Fruit fly (Drosophila melanogaster): ENCODE data around the gene CG7453.

Gene CG7453

dm6 chrX:19159942-19160341, 20.0 kb upstream of the CG7453 start (continued):
- TF ChIP-seq sug (tag; optimal IDR thresholded peaks at IDR 0.05) (no peak), CoRest (tag; optimal IDR thresholded peaks at IDR 0.05) (peak; percentile 25), Atf3 (GFP tag; optimal IDR thresholded peaks at IDR 0.05) (no peak), seq (GFP tag; IDR thresholded peaks at IDR 0.05) (no peak), D19A (tag; optimal IDR thresholded peaks at IDR 0.05) (peak; percentile 96), mirr (GFP tag; optimal IDR thresholded peaks at IDR 0.05) (no peak), Ssrp (tag; optimal IDR thresholded peaks at IDR 0.05) (peak; percentile 45), CG2678 (tag; optimal IDR thresholded peaks at IDR 0.05) (peak; percentile 39), gcm (GFP tag; optimal IDR thresholded peaks at IDR 0.05) (peak; percentile 45), CG12155 (GFP tag; optimal IDR thresholded peaks at IDR 0.05) (no peak), CG31388 (GFP tag; optimal IDR thresholded peaks at IDR 0.05) (no peak), CG13424 (tag; optimal IDR thresholded peaks at IDR 0.05) (peak; percentile 10), Hr3 (GFP tag; optimal IDR thresholded peaks at IDR 0.05) (peak; percentile 23), CG8765 (GFP tag; IDR thresholded peaks at IDR 0.05) (no peak), CG10267 (tag; optimal IDR thresholded peaks at IDR 0.05) (peak; percentile 29), H2.0 (GFP tag; IDR thresholded peaks at IDR 0.05) (0 out of 2 replicates have a peak, but pooled peaks have one; percentile 24), shn (GFP tag; optimal IDR thresholded peaks at IDR 0.05) (no peak), amos (GFP tag; IDR thresholded peaks at IDR 0.05; ENCODE audit: partially characterized antibody) (no peak), CG8924 (tag; optimal IDR thresholded peaks at IDR 0.05) (peak; percentile 32), eyg (GFP tag; optimal IDR thresholded peaks at IDR 0.05) (no peak), sisA (GFP tag; IDR thresholded peaks at IDR 0.05) (no peak), Mes4 (GFP tag; optimal IDR thresholded peaks at IDR 0.05) (no peak), Optix (GFP tag; IDR thresholded peaks at IDR 0.05) (no peak), CG1602 (GFP tag; optimal IDR thresholded peaks at IDR 0.05) (no peak), Dek (tag; optimal IDR thresholded peaks at IDR 0.05) (no peak), en (GFP tag; optimal IDR thresholded peaks at IDR 0.05) (no peak), sens-2 (GFP tag; IDR thresholded peaks at IDR 0.05) (no peak), CG31365 (tag; optimal IDR thresholded peaks at IDR 0.05) (no peak), sens (GFP tag) (peak; percentile 69), CG6765 (GFP tag; optimal IDR thresholded peaks at IDR 0.05) (no peak), salm (tag; optimal IDR thresholded peaks at IDR 0.05) (no peak), mld (GFP tag; IDR thresholded peaks at IDR 0.05; ENCODE audit: partially characterized antibody) (no peak), D (optimal IDR thresholded peaks at IDR 0.05) (no peak), D (GFP tag; optimal IDR thresholded peaks at IDR 0.05) (peak; percentile 15), CG17829 (tag; optimal IDR thresholded peaks at IDR 0.05) (peak; percentile 1), cg (GFP tag; optimal IDR thresholded peaks at IDR 0.05) (peak; percentile 41), fd64A (GFP tag; optimal IDR thresholded peaks at IDR 0.05) (no peak), Asciz (GFP tag; optimal IDR thresholded peaks at IDR 0.05) (peak; percentile 25), bsh (GFP tag; optimal IDR thresholded peaks at IDR 0.05) (peak; percentile 55 to 65), fd96Cb (tag; optimal IDR thresholded peaks at IDR 0.05) (peak; percentile 6), Sox102F (GFP tag; optimal IDR thresholded peaks at IDR 0.05) (peak; percentile 64), CG17385 (GFP tag; optimal IDR thresholded peaks at IDR 0.05) (peak; percentile 38), cato (GFP tag; optimal IDR thresholded peaks at IDR 0.05; ENCODE audit: borderline replicate concordance) (no peak)
